Fruit fly (Drosophila melanogaster) whole organism, prepupa: ENCODE data around the gene CG7564.

Experiments used
- Blimp-1 ChIP-seq: fragments of 200-800 bp; sonication (Bioruptor generic); optimal IDR thresholded peaks from 3 replicates; lab custom pipeline; 2017; ENCODE audit warnings: missing biosample characterization, missing genetic modification characterization, mild to moderate bottlenecking, moderate library complexity, missing genetic modification reagents
- CG6808 ChIP-seq: fragments of 200-800 bp; sonication (Bioruptor generic); optimal IDR thresholded peaks from 3 replicates; lab custom pipeline; 2017; ENCODE audit warnings: missing biosample characterization, missing genetic modification characterization, mild to moderate bottlenecking, moderate library complexity, missing genetic modification reagents
- CG6854 ChIP-seq: fragments of 200-800 bp; sonication (Bioruptor generic); optimal IDR thresholded peaks from 2 replicates; lab custom pipeline; 2017; ENCODE audit warnings: missing biosample characterization, mild to moderate bottlenecking, missing genetic modification characterization
- Eip78C ChIP-seq: fragments of 200-800 bp; sonication (Bioruptor generic); peaks from one replicate; lab custom pipeline; 2016; ENCODE audit warnings: missing biosample characterization, missing genetic modification characterization
- net ChIP-seq: fragments of 200-800 bp; sonication (Bioruptor generic); optimal IDR thresholded peaks from 3 replicates; lab custom pipeline; 2016; ENCODE audit warnings: missing biosample characterization, missing genetic modification characterization

- no peak for TF ChIP-seq CG6808 (GFP tag; lab: Kevin White, UChicago)
- peak; percentile 68 for TF ChIP-seq Eip78C
- no peak for TF ChIP-seq net
- no peak for TF ChIP-seq CG6854 (GFP tag; lab: Kevin White, UChicago)
- no peak for TF ChIP-seq Blimp-1 (GFP tag; lab: Kevin White, UChicago)
Observed at dm6 chr3L:17506830-17507229, 7.3 kb upstream of the CG7564 start.
